Worm (Caenorhabditis elegans): ENCODE measurements around the gene T06C10.3.

The T06C10.3 gene

DNA sequence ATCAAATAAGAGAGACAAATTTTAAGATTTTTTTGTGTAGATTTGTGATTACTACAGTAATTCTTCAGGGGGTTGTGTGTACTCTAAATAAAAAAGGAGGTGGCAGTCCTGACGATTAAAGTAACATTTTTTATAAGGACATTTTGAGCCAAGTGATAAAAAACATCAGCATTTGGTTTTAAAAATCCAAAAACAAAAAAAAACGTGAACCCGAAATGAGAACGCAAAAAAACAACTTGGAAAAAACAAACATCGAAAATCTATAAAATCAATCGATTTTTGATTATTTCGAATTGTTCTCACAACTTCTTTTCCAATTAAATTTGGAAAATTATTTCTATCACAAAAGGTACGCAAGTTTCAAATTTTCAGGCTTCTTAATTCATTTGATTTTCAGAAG, at the start of gene T06C10.3:
Gene T06C10.3, plus strand, starts transcription at position 301 of the 400 bp plus-strand sequence.
- TF ChIP-seq nhr-85 (tag), result peak; percentile 42
- no peak for TF ChIP-seq efl-1 (optimal IDR thresholded peaks at IDR 0.05)
- peak in 1 of 2 experiments; percentile 71 for TF ChIP-seq efl-1 (GFP tag; optimal IDR thresholded peaks at IDR 0.05 in 1 of 2)
- TF ChIP-seq unc-130 (tag; optimal IDR thresholded peaks at IDR 0.05), result no peak
- no peak for TF ChIP-seq alr-1 (tag; optimal IDR thresholded peaks at IDR 0.05; ENCODE audit: borderline replicate concordance)

- TF ChIP-seq dpl-1 (GFP tag; optimal IDR thresholded peaks at IDR 0.05), result no peak
- TF ChIP-seq unc-30 (tag; optimal IDR thresholded peaks at IDR 0.05), result no peak
- TF ChIP-seq nhr-11 (tag; optimal IDR thresholded peaks at IDR 0.05), result no peak
- TF ChIP-seq egl-13 (tag; optimal IDR thresholded peaks at IDR 0.05), result no peak
- TF ChIP-seq unc-98 (GFP tag; IDR thresholded peaks at IDR 0.05), result no peak
- no peak for TF ChIP-seq nhr-85 (tag)
- no peak for TF ChIP-seq tlp-1 (tag; optimal IDR thresholded peaks at IDR 0.05)
- TF ChIP-seq zag-1 (tag; optimal IDR thresholded peaks at IDR 0.05), result no peak
- no peak for TF ChIP-seq ceh-82 (tag; optimal IDR thresholded peaks at IDR 0.05)
- TF ChIP-seq nhr-20 (tag; optimal IDR thresholded peaks at IDR 0.05), result no peak
- TF ChIP-seq sptf-1 (tag; optimal IDR thresholded peaks at IDR 0.05), result no peak
- TF ChIP-seq egl-27 (tag; optimal IDR thresholded peaks at IDR 0.05), result no peak
- no peak for TF ChIP-seq swsn-7 (tag; optimal IDR thresholded peaks at IDR 0.05)
- no peak for TF ChIP-seq elt-2 (tag; optimal IDR thresholded peaks at IDR 0.05)
- no peak for TF ChIP-seq sup-37 (GFP tag; optimal IDR thresholded peaks at IDR 0.05)
Measured at ce11 chrIV:7822524-7822923, 48.0 kb upstream of the T06C10.3 start, which contains the start of gene T14A8.2. TSS of gene T14A8.2 (minus strand) at chrIV:7822624.

ce11 chrIV:7824649-7825048, 45.9 kb upstream of the T06C10.3 start:
- TF ChIP-seq dsc-1 (tag; optimal IDR thresholded peaks at IDR 0.05) (no peak), mep-1 (tag; optimal IDR thresholded peaks at IDR 0.05) (peak; percentile 29), tbx-2 (tag; optimal IDR thresholded peaks at IDR 0.05) (peak; percentile 47), isw-1 (GFP tag; IDR thresholded peaks at IDR 0.05) (no peak), lin-14 (GFP tag; optimal IDR thresholded peaks at IDR 0.05) (peak; percentile 74), ztf-4 (tag; optimal IDR thresholded peaks at IDR 0.05) (no peak), unc-62 (GFP tag; optimal IDR thresholded peaks at IDR 0.05) (no peak), pag-3 (tag; optimal IDR thresholded peaks at IDR 0.05; ENCODE audit: borderline replicate concordance, insufficient read depth) (no peak), lsy-2 (tag; optimal IDR thresholded peaks at IDR 0.05) (peak in 1 of 2 experiments; percentile 31), ces-1 (GFP tag; optimal IDR thresholded peaks at IDR 0.05) (no peak), nhr-77 (tag; optimal IDR thresholded peaks at IDR 0.05) (no peak), lin-13 (GFP tag; optimal IDR thresholded peaks at IDR 0.05) (no peak), nhr-84 (tag; optimal IDR thresholded peaks at IDR 0.05) (no peak), egl-13 (tag; optimal IDR thresholded peaks at IDR 0.05) (no peak), vab-15 (tag; optimal IDR thresholded peaks at IDR 0.05) (no peak), nhr-85 (tag) (peak; percentile 94), skn-1 (tag; optimal IDR thresholded peaks at IDR 0.05) (no peak), swsn-7 (tag; optimal IDR thresholded peaks at IDR 0.05) (no peak), mab-9 (GFP tag; IDR thresholded peaks at IDR 0.05) (no peak), efl-3 (GFP tag; optimal IDR thresholded peaks at IDR 0.05) (no peak), lir-3 (tag; optimal IDR thresholded peaks at IDR 0.05; ENCODE audit: poor library complexity) (no peak), snu-23 (GFP tag; optimal IDR thresholded peaks at IDR 0.05) (peak; percentile 38), blmp-1 (tag; optimal IDR thresholded peaks at IDR 0.05) (peak; percentile 24), C04F5.9 (tag; optimal IDR thresholded peaks at IDR 0.05) (no peak), fkh-8 (tag; optimal IDR thresholded peaks at IDR 0.05) (no peak), xbp-1 (tag; optimal IDR thresholded peaks at IDR 0.05) (no peak), Y116A8C.19 (tag; optimal IDR thresholded peaks at IDR 0.05; ENCODE audit: borderline replicate concordance) (no peak), snpc-4 (tag; optimal IDR thresholded peaks at IDR 0.05) (no peak), rnt-1 (tag; optimal IDR thresholded peaks at IDR 0.05) (peak; percentile 7), sox-4 (tag; optimal IDR thresholded peaks at IDR 0.05) (no peak), mdl-1 (tag; optimal IDR thresholded peaks at IDR 0.05) (no peak), unc-30 (tag; optimal IDR thresholded peaks at IDR 0.05) (no peak), nhr-12 (tag; optimal IDR thresholded peaks at IDR 0.05) (no peak), elt-3 (tag; optimal IDR thresholded peaks at IDR 0.05) (no peak), efl-1 (optimal IDR thresholded peaks at IDR 0.05) (no peak), efl-1 (GFP tag; optimal IDR thresholded peaks at IDR 0.05 in 1 of 2) (peak in 1 of 2 experiments; percentile 55), fos-1 (tag; optimal IDR thresholded peaks at IDR 0.05) (no peak)

Measured in whole organism, L1 larva.